Fruit fly (Drosophila melanogaster) Kc167 (cell line): ENCODE data around the gene ifc.

ENCODE experiments used
- Myc ChIP-seq: fragments of >200 bp; optimal IDR thresholded peaks from 2 replicates; lab custom pipeline; 2017; ENCODE audit warnings: missing external identifiers
- Sin3A ChIP-seq: fragments of >200 bp; optimal IDR thresholded peaks from 2 replicates; lab custom pipeline; 2018; ENCODE audit warnings: missing external identifiers
- h ChIP-seq: fragments of >200 bp; optimal IDR thresholded peaks from 3 replicates; lab custom pipeline; 2018; ENCODE audit warnings: missing external identifiers
- insv ChIP-seq: fragments of >200 bp; optimal IDR thresholded peaks from 3 replicates; lab custom pipeline; 2018; ENCODE audit warnings: missing external identifiers
- psq ChIP-seq: fragments of >200 bp; optimal IDR thresholded peaks from 2 replicates; lab custom pipeline; 2017; ENCODE audit warnings: missing external identifiers
- ttk ChIP-seq: sonication (Bioruptor generic); optimal IDR thresholded peaks from 2 replicates; lab custom pipeline; 2017; ENCODE audit warnings: missing external identifiers

Gene ifc

DNA sequence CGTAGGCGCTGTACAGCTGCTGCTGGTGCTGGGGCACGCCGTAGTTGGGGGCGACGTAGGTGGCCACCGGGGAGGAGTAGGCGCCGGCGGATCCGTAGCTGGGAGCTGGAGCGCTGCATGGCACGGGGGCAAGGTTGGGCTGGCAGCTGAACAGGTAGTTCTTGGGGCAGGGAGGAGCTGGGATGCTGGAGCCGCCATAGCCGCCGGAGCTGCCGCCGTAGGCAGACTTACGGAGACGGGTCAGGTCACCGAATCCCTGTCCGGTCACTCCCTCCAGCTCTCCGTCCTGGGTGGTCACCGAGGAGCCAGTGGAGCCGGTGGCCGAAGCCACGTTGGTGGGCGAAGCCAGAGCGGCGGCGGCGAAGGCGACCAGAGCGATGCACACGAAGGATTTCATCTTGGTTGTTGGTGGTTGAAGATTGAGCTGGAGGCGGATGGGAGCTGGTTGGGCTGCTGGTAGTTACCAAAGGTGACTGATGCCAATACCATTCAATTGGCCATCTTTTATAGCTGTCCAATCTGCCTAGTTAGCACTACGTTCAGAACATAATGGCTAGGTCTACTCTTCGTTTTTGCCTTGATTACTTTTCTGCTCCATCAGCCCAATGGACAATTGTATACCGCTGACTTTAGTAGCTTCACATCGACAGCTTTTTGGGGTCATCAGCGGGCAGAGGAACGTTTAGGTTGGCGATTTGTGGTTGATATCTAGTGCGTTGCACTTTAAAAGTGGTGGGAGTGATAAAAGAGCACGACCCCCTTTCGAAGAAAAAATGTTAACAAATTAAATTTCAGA is 26.1 kb upstream of the ifc start, which contains the start of gene Vm26Aa:
Gene Vm26Aa, minus strand, starts transcription at position 478 of the 796 bp plus-strand sequence.
- TF ChIP-seq Myc (no peak), ttk (lab: Kevin White, UChicago) (no peak), psq (lab: Kevin White, UChicago) (no peak), Sin3A (no peak)

dm6 chr2L:5961169-5961918 is 24.8 kb upstream of the ifc start:
- TF ChIP-seq psq (lab: Kevin White, UChicago) (no peak), h (lab: Kevin White, UChicago) (no peak)

DNA sequence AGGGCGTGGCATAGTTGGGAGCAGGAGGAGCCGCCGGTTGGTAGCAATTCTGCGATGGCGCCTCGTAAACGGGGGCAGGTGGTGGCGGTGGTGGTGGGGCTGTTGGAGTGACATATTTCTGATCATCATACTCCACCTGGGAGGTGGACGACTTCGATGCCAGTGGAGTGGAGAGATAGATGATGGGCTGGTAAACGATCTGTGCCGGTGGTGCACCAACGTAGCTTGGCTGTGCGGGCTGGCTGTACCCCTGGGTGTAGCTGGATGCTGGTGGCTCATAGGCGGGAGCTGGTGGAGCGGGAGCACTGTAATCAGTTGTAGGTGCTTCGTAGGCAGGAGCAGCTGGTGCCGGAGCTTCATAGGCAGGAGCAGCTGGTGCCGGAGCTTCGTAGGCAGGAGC is 22.9 kb upstream of the ifc start:
- TF ChIP-seq insv (lab: Kevin White, UChicago) (no peak), Myc (no peak), psq (lab: Kevin White, UChicago) (no peak), ttk (lab: Kevin White, UChicago) (no peak), Sin3A (no peak), h (lab: Kevin White, UChicago) (no peak)

dm6 chr2L:5964211-5964610 is 21.9 kb upstream of the ifc start:
- TF ChIP-seq Sin3A, result no peak
- TF ChIP-seq psq (lab: Kevin White, UChicago), result no peak
- no peak for TF ChIP-seq ttk (lab: Kevin White, UChicago)
- TF ChIP-seq h (lab: Kevin White, UChicago), result no peak
- no peak for TF ChIP-seq insv (lab: Kevin White, UChicago)
- no peak for TF ChIP-seq Myc

DNA sequence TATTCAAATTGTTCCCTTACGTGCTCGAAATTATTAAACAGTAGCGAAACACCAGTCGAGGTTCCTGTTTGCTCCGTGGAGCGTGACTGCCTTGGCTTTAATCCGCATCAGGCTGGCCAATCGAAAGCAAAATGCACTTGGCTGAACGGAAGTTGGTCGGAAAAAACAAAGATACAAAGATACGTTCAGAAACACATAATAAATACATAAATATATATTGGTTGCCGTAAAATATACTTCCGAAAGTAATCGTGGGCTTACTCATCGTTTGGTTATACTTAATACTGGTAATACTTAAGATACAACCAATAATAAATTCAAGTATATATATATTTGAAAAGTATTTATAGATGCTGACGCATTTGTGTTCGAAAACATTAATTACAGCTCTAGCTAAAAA is 21.3 kb upstream of the ifc start, which contains the start of gene psd:
Gene psd, minus strand, starts transcription at position 101 of the 400 bp plus-strand sequence.
- no peak for TF ChIP-seq insv (lab: Kevin White, UChicago)
- no peak for TF ChIP-seq psq (lab: Kevin White, UChicago)
- no peak for TF ChIP-seq ttk (lab: Kevin White, UChicago)
- TF ChIP-seq Myc, result no peak
- no peak for TF ChIP-seq Sin3A
- no peak for TF ChIP-seq h (lab: Kevin White, UChicago)

DNA sequence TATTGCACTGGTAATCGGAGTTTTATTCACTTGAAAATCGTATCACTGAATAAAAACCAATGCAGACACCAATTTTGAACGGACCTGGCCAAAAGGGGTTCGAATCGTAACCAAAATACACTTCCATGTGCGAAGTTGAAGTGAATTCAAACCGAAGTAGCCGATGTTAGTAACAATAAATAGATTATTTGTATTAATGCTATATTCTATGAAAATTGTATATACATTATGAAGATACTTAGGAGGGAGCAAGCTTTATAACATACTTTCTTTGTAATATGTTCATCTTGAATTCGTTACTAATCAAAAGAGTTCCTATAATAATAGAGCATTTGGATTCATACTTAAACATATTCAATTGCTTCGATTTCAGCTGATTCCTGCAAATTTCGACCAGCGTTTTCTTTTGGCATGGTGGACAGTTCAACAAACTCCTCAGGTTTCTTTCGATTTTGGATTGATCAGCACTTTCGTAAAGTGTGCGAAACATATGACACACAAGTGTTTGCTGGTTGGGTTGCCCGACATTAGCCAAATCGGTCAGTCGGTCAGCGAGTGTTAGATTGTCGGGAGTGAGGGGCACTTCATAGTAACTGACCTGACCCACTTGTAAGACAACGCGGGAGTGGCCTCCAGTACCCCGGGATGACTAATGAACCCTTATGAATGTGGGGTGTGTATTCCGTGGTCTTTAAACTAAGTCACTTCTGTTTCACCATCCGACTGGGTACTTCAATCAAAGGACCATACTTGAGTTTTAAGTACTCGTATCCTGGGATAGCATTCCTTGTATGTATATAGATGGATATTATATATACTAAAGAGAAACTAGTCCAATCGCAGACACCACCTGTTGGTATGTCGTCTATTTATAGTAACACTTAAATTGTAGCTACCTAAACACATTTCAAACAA is 18.2 kb upstream of the ifc start, which contains the start of the genes CG13992 and Ucp4C:
Gene CG13992, minus strand, starts transcription at position 51 of the 915 bp plus-strand sequence.
Gene Ucp4C, plus strand, starts transcription at position 865 of the 915 bp plus-strand sequence.
- TF ChIP-seq h (lab: Kevin White, UChicago) (no peak), Myc (no peak), ttk (lab: Kevin White, UChicago) (no peak), Sin3A (no peak), psq (lab: Kevin White, UChicago) (no peak), insv (lab: Kevin White, UChicago) (no peak)

- no peak for TF ChIP-seq Myc
- TF ChIP-seq ttk (lab: Kevin White, UChicago), result no peak
- TF ChIP-seq psq (lab: Kevin White, UChicago), result no peak
- TF ChIP-seq insv (lab: Kevin White, UChicago), result no peak
- no peak for TF ChIP-seq Sin3A
- TF ChIP-seq h (lab: Kevin White, UChicago), result no peak
Observed at dm6 chr2L:5969559-5969958, 16.6 kb upstream of the ifc start, which contains the start of gene Ucp4B. Gene Ucp4B, plus strand, starts transcription at chr2L:5969859.

DNA sequence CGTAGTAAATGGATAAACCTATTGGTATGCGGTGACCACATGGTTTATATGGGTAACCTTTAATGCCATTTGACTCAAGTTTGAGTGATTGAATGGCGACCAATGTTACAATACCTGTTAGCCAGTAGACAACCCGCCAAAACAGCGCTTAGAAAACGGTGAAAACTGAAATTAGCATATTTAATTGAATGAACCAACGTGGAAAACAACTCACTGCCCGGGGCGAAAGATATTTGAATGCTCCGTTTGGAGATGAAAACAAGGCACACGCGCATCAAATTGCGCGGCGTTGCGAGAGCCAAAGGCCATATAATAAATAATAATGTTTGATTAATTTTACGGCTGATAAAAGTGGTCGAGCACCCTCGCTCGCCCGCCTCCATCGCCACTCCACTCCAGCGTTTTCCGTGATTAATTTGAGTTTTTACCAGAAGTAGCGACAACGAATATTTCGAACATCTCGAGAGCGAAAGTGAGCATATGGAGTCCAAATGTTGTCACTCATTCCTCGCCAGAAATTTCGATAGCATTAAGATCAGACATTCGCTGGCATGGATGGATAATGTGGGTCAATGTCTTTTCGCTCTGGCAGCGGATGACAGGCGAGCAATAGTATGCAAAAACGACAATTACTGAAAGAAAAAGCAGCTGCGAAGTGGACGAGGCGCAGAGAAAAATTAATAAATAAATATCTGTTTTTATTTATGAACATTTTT is 14.9 kb upstream of the ifc start:
- TF ChIP-seq Myc, result no peak
- TF ChIP-seq psq (lab: Kevin White, UChicago), result no peak
- no peak for TF ChIP-seq ttk (lab: Kevin White, UChicago)
- TF ChIP-seq insv (lab: Kevin White, UChicago), result no peak
- no peak for TF ChIP-seq h (lab: Kevin White, UChicago)
- no peak for TF ChIP-seq Sin3A

dm6 chr2L:5972005-5972404 is 14.1 kb upstream of the ifc start:
- TF ChIP-seq psq (lab: Kevin White, UChicago), result no peak
- no peak for TF ChIP-seq Myc
- TF ChIP-seq h (lab: Kevin White, UChicago), result no peak
- no peak for TF ChIP-seq ttk (lab: Kevin White, UChicago)
- no peak for TF ChIP-seq Sin3A
- TF ChIP-seq insv (lab: Kevin White, UChicago), result no peak

DNA sequence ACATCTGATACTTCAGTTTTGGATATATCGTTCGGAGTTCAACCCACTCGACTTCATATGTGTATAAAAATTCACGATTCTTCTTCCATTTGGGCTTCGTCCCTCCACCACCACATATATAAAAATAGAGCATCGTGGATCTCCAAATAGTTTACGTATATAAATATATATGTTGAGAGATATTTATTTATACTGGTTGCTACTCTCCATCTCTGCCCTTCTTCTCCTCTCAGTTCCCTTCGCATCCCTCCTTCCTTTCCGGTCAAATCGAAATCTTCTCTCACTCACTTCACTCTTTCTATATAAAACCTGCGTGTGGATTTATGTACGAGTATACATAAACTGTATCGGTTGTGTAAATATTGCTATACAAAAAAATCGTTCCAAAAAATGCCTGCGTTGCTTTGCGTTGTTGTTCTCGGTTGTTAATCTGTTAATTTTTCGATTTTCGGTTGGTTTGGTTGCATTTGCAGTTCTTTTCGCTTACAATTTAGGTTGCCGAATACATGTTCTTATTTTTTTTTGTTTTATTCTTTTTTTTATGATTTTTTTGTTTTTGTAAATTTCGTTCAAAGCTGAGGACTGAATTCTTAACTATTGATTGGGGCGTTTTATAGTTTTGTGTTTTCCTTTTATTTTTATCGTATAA is 13.4 kb upstream of the ifc start:
- TF ChIP-seq psq (lab: Kevin White, UChicago), result no peak
- TF ChIP-seq insv (lab: Kevin White, UChicago), result no peak
- no peak for TF ChIP-seq Sin3A
- no peak for TF ChIP-seq ttk (lab: Kevin White, UChicago)
- no peak for TF ChIP-seq h (lab: Kevin White, UChicago)
- TF ChIP-seq Myc, result no peak
